Fruit fly (Drosophila melanogaster): ENCODE data around the gene Frq1.

dm6 chrX:18208079-18208865 is 53.1 kb downstream of the Frq1 start:
- TF ChIP-seq CG33017 (tag; optimal IDR thresholded peaks at IDR 0.05) (no peak), kay (GFP tag; ENCODE audit: borderline replicate concordance) (no peak), CG12768 (GFP tag; optimal IDR thresholded peaks at IDR 0.05) (no peak), Clk (GFP tag; optimal IDR thresholded peaks at IDR 0.05) (no peak), CG7101 (tag; optimal IDR thresholded peaks at IDR 0.05) (no peak), cnc (optimal IDR thresholded peaks at IDR 0.05) (no peak), CG14711 (tag; optimal IDR thresholded peaks at IDR 0.05) (no peak), CG11617 (GFP tag; optimal IDR thresholded peaks at IDR 0.05) (no peak)
